Fruit fly (Drosophila melanogaster) whole organism, embryonic: Measurements from ENCODE around the gene CG32668.

Experiments
- CG11456 ChIP-seq: fragments of 200-800 bp; sonication (Bioruptor generic); IDR thresholded peaks from 3 replicates; pipeline ENCODE4 v1.3.6; 2022; ENCODE audit warnings: missing biosample characterization, missing genetic modification characterization
- CG11504 ChIP-seq: fragments of 200-800 bp; sonication (Bioruptor generic); optimal IDR thresholded peaks from 3 replicates; lab custom pipeline; 2019; ENCODE audit warnings: missing biosample characterization, mild to moderate bottlenecking, missing genetic modification characterization, moderate library complexity
- CG14014 ChIP-seq: fragments of 200-800 bp; sonication (Bioruptor generic); IDR thresholded peaks from 2 replicates; pipeline ENCODE4 v1.3.6; 2022; ENCODE audit warnings: missing biosample characterization, missing genetic modification characterization
- CG15601 ChIP-seq: fragments of 200-800 bp; sonication (Bioruptor generic); optimal IDR thresholded peaks from 3 replicates; lab custom pipeline; 2019; ENCODE audit warnings: missing biosample characterization, mild to moderate bottlenecking, missing genetic modification characterization, moderate library complexity
- CG17612 ChIP-seq: fragments of 200-800 bp; sonication (Bioruptor generic); IDR thresholded peaks from 2 replicates; pipeline ENCODE4 v1.3.6; 2022; ENCODE audit warnings: missing biosample characterization, missing genetic modification characterization
- CG18476 ChIP-seq: fragments of 200-800 bp; sonication (Bioruptor generic); optimal IDR thresholded peaks from 2 replicates; lab custom pipeline; 2016; ENCODE audit warnings: missing biosample characterization, mild to moderate bottlenecking, missing genetic modification characterization
- CG2116 ChIP-seq: fragments of 200-800 bp; sonication (Bioruptor generic); optimal IDR thresholded peaks from 3 replicates; lab custom pipeline; 2018; ENCODE audit warnings: missing biosample characterization, mild to moderate bottlenecking, missing genetic modification characterization
- CG2875 ChIP-seq: fragments of 200-800 bp; sonication (Bioruptor generic); optimal IDR thresholded peaks from 2 replicates; lab custom pipeline; 2017; ENCODE audit warnings: missing biosample characterization, mild to moderate bottlenecking, missing genetic modification characterization, missing genetic modification reagents
- CG32532 ChIP-seq: fragments of 200-800 bp; sonication (Bioruptor generic); IDR thresholded peaks from 2 replicates; pipeline ENCODE4 v1.3.6; 2022; ENCODE audit warnings: missing biosample characterization, missing genetic modification characterization
- CG34224 ChIP-seq: fragments of 200-800 bp; sonication (Bioruptor generic); IDR thresholded peaks from 3 replicates; pipeline ENCODE4 v1.3.6; 2022; ENCODE audit warnings: missing biosample characterization, missing genetic modification characterization; ENCODE audit not compliant: partially characterized antibody
- CG3995 ChIP-seq: fragments of 200-800 bp; sonication (Bioruptor generic); optimal IDR thresholded peaks from 3 replicates; lab custom pipeline; 2016; ENCODE audit warnings: missing biosample characterization, missing genetic modification characterization
- CG5953 ChIP-seq: fragments of 200-800 bp; sonication (Bioruptor generic); IDR thresholded peaks from 2 replicates; pipeline ENCODE4 v1.3.6; 2022; ENCODE audit warnings: missing biosample characterization, missing genetic modification characterization
- CG8290 ChIP-seq, 3 experiments: fragments of 200-800 bp; sonication (Bioruptor generic); optimal IDR thresholded peaks; 2 replicates each; lab custom pipeline; 2016 to 2019; ENCODE audit warnings: missing biosample characterization in 3 of 3, missing genetic modification characterization in 3 of 3, mild to moderate bottlenecking in 2 of 3, moderate library complexity in 1 of 3
- CG8924 ChIP-seq: fragments of 200-800 bp; optimal IDR thresholded peaks from 3 replicates; lab custom pipeline; 2019; ENCODE audit warnings: missing biosample characterization, mild to moderate bottlenecking, missing genetic modification characterization, moderate library complexity
- CG9727 ChIP-seq: fragments of 200-800 bp; sonication (Bioruptor generic); optimal IDR thresholded peaks from 3 replicates; lab custom pipeline; 2017; ENCODE audit warnings: missing biosample characterization, mild to moderate bottlenecking, missing genetic modification characterization
- CG9797 ChIP-seq: fragments of 200-800 bp; sonication (Bioruptor generic); optimal IDR thresholded peaks from 3 replicates; lab custom pipeline; 2018; ENCODE audit warnings: missing biosample characterization, mild to moderate bottlenecking, missing genetic modification characterization
- Camta ChIP-seq: fragments of 200-800 bp; sonication (Bioruptor generic); optimal IDR thresholded peaks from 2 replicates; lab custom pipeline; 2016; ENCODE audit warnings: missing biosample characterization, missing genetic modification characterization
- Chrac-16 ChIP-seq: fragments of 200-800 bp; sonication (Bioruptor generic); optimal IDR thresholded peaks from 3 replicates; lab custom pipeline; 2016; ENCODE audit warnings: missing biosample characterization, missing genetic modification characterization
- CrebB ChIP-seq: fragments of 200-800 bp; sonication (Bioruptor generic); optimal IDR thresholded peaks from 3 replicates; lab custom pipeline; 2018; ENCODE audit warnings: missing biosample characterization, mild to moderate bottlenecking, missing genetic modification characterization
- Ets65A ChIP-seq: fragments of 200-800 bp; sonication (Bioruptor generic); peaks from one replicate; lab custom pipeline; 2016; ENCODE audit warnings: missing biosample characterization, missing genetic modification characterization
- Fer3 ChIP-seq: fragments of 200-800 bp; sonication (Bioruptor generic); optimal IDR thresholded peaks from 2 replicates; lab custom pipeline; 2018; ENCODE audit warnings: missing biosample characterization, mild to moderate bottlenecking, missing genetic modification characterization, moderate library complexity
- HmgZ ChIP-seq: fragments of 200-800 bp; sonication (Bioruptor generic); optimal IDR thresholded peaks from 2 replicates; lab custom pipeline; 2018; ENCODE audit warnings: missing biosample characterization, mild to moderate bottlenecking, missing genetic modification characterization
- Jarid2 ChIP-seq: fragments of 200-800 bp; sonication (Bioruptor generic); optimal IDR thresholded peaks from 3 replicates; lab custom pipeline; 2017; ENCODE audit warnings: mild to moderate bottlenecking, missing biosample characterization, missing genetic modification reagents, missing genetic modification characterization
- Scr ChIP-seq: fragments of 200-800 bp; sonication (Bioruptor generic); IDR thresholded peaks from 2 replicates; pipeline ENCODE4 v1.3.6; 2022; ENCODE audit warnings: missing biosample characterization, missing genetic modification characterization; ENCODE audit not compliant: partially characterized antibody
- Trl ChIP-seq, 3 experiments: fragments of >200 bp in 2 of 3; fragments of 200-800 bp in 1 of 3; sonication (Bioruptor generic) in 1 of 3; optimal IDR thresholded peaks; 2 replicates in 1 of 3; 3 replicates in 2 of 3; lab custom pipeline; 2016 to 2017; ENCODE audit warnings: missing biosample characterization in 1 of 3, missing genetic modification characterization in 1 of 3
- ase ChIP-seq: fragments of 200-800 bp; sonication (Bioruptor generic); IDR thresholded peaks from 3 replicates; pipeline ENCODE4 v1.3.6; 2022; ENCODE audit warnings: missing biosample characterization, missing genetic modification characterization
- bcd ChIP-seq: fragments of 200-800 bp; sonication (Bioruptor generic); optimal IDR thresholded peaks from 2 replicates; lab custom pipeline; 2017; ENCODE audit warnings: missing biosample characterization, mild to moderate bottlenecking, missing genetic modification characterization
- bsh ChIP-seq, 2 experiments: fragments of 200-800 bp; sonication (Bioruptor generic); optimal IDR thresholded peaks; 2 replicates each; lab custom pipeline; 2017 to 2018; ENCODE audit warnings: mild to moderate bottlenecking in 2 of 2, missing biosample characterization in 2 of 2, missing genetic modification characterization in 2 of 2, moderate library complexity in 1 of 2
- corto ChIP-seq: fragments of 200-800 bp; sonication (Bioruptor generic); optimal IDR thresholded peaks from 2 replicates; lab custom pipeline; 2016; ENCODE audit warnings: missing biosample characterization, mild to moderate bottlenecking, missing genetic modification characterization, moderate library complexity
- dpn ChIP-seq, 2 experiments: fragments of 200-800 bp; sonication (Bioruptor generic); optimal IDR thresholded peaks; 3 replicates each; lab custom pipeline; 2016; ENCODE audit warnings: missing biosample characterization in 2 of 2, missing genetic modification characterization in 2 of 2
- en ChIP-seq: fragments of 200-800 bp; sonication (Bioruptor generic); optimal IDR thresholded peaks from 2 replicates; lab custom pipeline; 2016; ENCODE audit warnings: missing biosample characterization, missing genetic modification characterization
- exex ChIP-seq: fragments of 200-800 bp; sonication (Bioruptor generic); optimal IDR thresholded peaks from 4 replicates; lab custom pipeline; 2018; ENCODE audit warnings: missing biosample characterization, mild to moderate bottlenecking, missing genetic modification characterization, moderate library complexity
- gem ChIP-seq: fragments of 200-800 bp; sonication (Bioruptor generic); optimal IDR thresholded peaks from 2 replicates; lab custom pipeline; 2019; ENCODE audit warnings: missing biosample characterization, mild to moderate bottlenecking, missing genetic modification characterization, moderate library complexity
- grau ChIP-seq: fragments of 200-800 bp; optimal IDR thresholded peaks from 3 replicates; lab custom pipeline; 2019; ENCODE audit warnings: missing biosample characterization, mild to moderate bottlenecking, missing genetic modification characterization, moderate library complexity
- ind ChIP-seq: fragments of 200-800 bp; sonication (Bioruptor generic); optimal IDR thresholded peaks from 3 replicates; lab custom pipeline; 2016; ENCODE audit warnings: missing biosample characterization, missing genetic modification characterization
- kni ChIP-seq: fragments of 200-800 bp; sonication (Bioruptor generic); optimal IDR thresholded peaks from 3 replicates; lab custom pipeline; 2017; ENCODE audit warnings: mild to moderate bottlenecking, missing biosample characterization, missing genetic modification reagents, missing genetic modification characterization
- lola ChIP-seq, 3 experiments: fragments of >200 bp in 2 of 3; fragments of 200-800 bp in 1 of 3; sonication (Bioruptor generic) in 1 of 3; optimal IDR thresholded peaks; 2 replicates each; lab custom pipeline; 2017 to 2019; ENCODE audit warnings: missing biosample characterization in 3 of 3, missing genetic modification characterization in 3 of 3, mild to moderate bottlenecking in 1 of 3, moderate library complexity in 1 of 3
- prd ChIP-seq, 3 experiments: fragments of >200 bp in 2 of 3; fragments of 200-800 bp in 1 of 3; sonication (Bioruptor generic) in 1 of 3; optimal IDR thresholded peaks in 2 of 3; IDR thresholded peaks in 1 of 3; 2 replicates in 2 of 3; 3 replicates in 1 of 3; pipeline versions ENCODE4 v1.3.6 to Lab custom; 2017 to 2022; ENCODE audit warnings: missing biosample characterization in 1 of 3, missing genetic modification characterization in 1 of 3
- sc ChIP-seq, 3 experiments: fragments of >200 bp in 2 of 3; fragments of 200-800 bp in 1 of 3; sonication (Bioruptor generic) in 1 of 3; optimal IDR thresholded peaks; 2 replicates in 2 of 3; 3 replicates in 1 of 3; lab custom pipeline; 2017; ENCODE audit warnings: mild to moderate bottlenecking in 1 of 3, missing biosample characterization in 1 of 3, missing genetic modification characterization in 1 of 3, missing genetic modification reagents in 1 of 3
- sima ChIP-seq: fragments of 200-800 bp; sonication (Bioruptor generic); optimal IDR thresholded peaks from 2 replicates; lab custom pipeline; 2016; ENCODE audit warnings: missing biosample characterization, missing genetic modification characterization
- sob ChIP-seq: fragments of 200-800 bp; sonication (Bioruptor generic); IDR thresholded peaks from 2 replicates; pipeline ENCODE4 v1.3.6; 2022; ENCODE audit warnings: missing biosample characterization, missing genetic modification characterization
- ssp ChIP-seq: fragments of 200-800 bp; sonication (Bioruptor generic); IDR thresholded peaks from 2 replicates; pipeline ENCODE4 v1.3.6; 2022; ENCODE audit warnings: missing biosample characterization, missing genetic modification characterization
- sug ChIP-seq: fragments of 200-800 bp; optimal IDR thresholded peaks from 2 replicates; lab custom pipeline; 2019; ENCODE audit warnings: missing biosample characterization, mild to moderate bottlenecking, missing genetic modification characterization, moderate library complexity
- ttk ChIP-seq: fragments of 200-800 bp; sonication (Bioruptor generic); IDR thresholded peaks from 2 replicates; pipeline ENCODE4 v2.1.2; 2022; ENCODE audit warnings: missing biosample characterization, missing genetic modification characterization
- tx ChIP-seq: fragments of 200-800 bp; sonication (Bioruptor generic); optimal IDR thresholded peaks from 2 replicates; lab custom pipeline; 2016; ENCODE audit warnings: missing biosample characterization, missing genetic modification characterization
- z ChIP-seq: fragments of 200-800 bp; sonication (Bioruptor generic); IDR thresholded peaks from 3 replicates; pipeline ENCODE4 v1.3.6; 2022; ENCODE audit warnings: missing biosample characterization, missing genetic modification characterization
- zen ChIP-seq: fragments of 200-800 bp; sonication (Bioruptor generic); optimal IDR thresholded peaks from 3 replicates; lab custom pipeline; 2018; ENCODE audit warnings: missing biosample characterization, mild to moderate bottlenecking, missing genetic modification characterization, moderate library complexity

Gene CG32668

dm6 chrX:11153826-11154510 lies 5.6 kb downstream of the CG32668 start, which contains the start of the genes rtv and Dlic (continued):
- TF ChIP-seq Camta (GFP tag; lab: Kevin White, UChicago) (peak; percentile 14), CG11504 (tag; lab: Kevin White, UChicago) (peak; percentile 44), CG9727 (GFP tag; lab: Kevin White, UChicago) (peak; percentile 24), gem (tag; lab: Kevin White, UChicago) (peak; percentile 20), CG8290 (GFP tag; optimal IDR thresholded peaks at IDR 0.05; lab: Kevin White, UChicago) (peak; percentile 52), CG8290 (tag; optimal IDR thresholded peaks at IDR 0.05; lab: Kevin White, UChicago) (peak; percentile 17 to 23), z (GFP tag; lab: Robert Waterston, UW) (no peak), sug (tag; lab: Kevin White, UChicago) (no peak), Jarid2 (GFP tag; lab: Kevin White, UChicago) (no peak), CG15601 (tag; lab: Kevin White, UChicago) (no peak), bcd (GFP tag; lab: Kevin White, UChicago) (peak; percentile 16), grau (tag; lab: Kevin White, UChicago) (peak; percentile 21), CG17612 (GFP tag; lab: Robert Waterston, UW) (no peak), sc (optimal IDR thresholded peaks at IDR 0.05; lab: Kevin White, UChicago) (no peak), sc (GFP tag; optimal IDR thresholded peaks at IDR 0.05; lab: Kevin White, UChicago) (no peak), ttk (GFP tag; lab: Robert Waterston, UW) (no peak), CG32532 (GFP tag; lab: Robert Waterston, UW) (peak; percentile 48; the same call in 1 of the 2 replicates), CG18476 (GFP tag; lab: Kevin White, UChicago) (no peak), CG34224 (GFP tag; lab: Robert Waterston, UW) (peak; percentile 65; the same call in 2 of the 3 replicates), HmgZ (tag; lab: Kevin White, UChicago) (no peak), CrebB (tag; lab: Kevin White, UChicago) (no peak), sob (GFP tag; lab: Robert Waterston, UW) (no peak), CG2116 (GFP tag; lab: Kevin White, UChicago) (peak; percentile 67), CG2875 (GFP tag; lab: Kevin White, UChicago) (no peak), prd (optimal IDR thresholded peaks at IDR 0.05; lab: Kevin White, UChicago) (no peak), prd (GFP tag; IDR thresholded peaks at IDR 0.05; lab: Robert Waterston, UW) (0 out of 3 replicates have a peak, but pooled peaks have one; percentile 16), CG8924 (peak; percentile 30), bsh (GFP tag; optimal IDR thresholded peaks at IDR 0.05; lab: Kevin White, UChicago) (no peak), tx (GFP tag; lab: Kevin White, UChicago) (peak; percentile 0), ssp (peak; percentile 52), exex (tag; lab: Kevin White, UChicago) (peak; percentile 20), CG11456 (GFP tag; lab: Robert Waterston, UW) (peak; percentile 73; the same call in 2 of the 3 replicates), Chrac-16 (no peak), Scr (GFP tag; lab: Robert Waterston, UW) (peak; percentile 81), CG3995 (GFP tag; lab: Kevin White, UChicago) (peak; percentile 96), CG5953 (no peak), Ets65A (peak; percentile 85), CG14014 (no peak), Fer3 (tag; lab: Kevin White, UChicago) (no peak), kni (no peak), CG9797 (GFP tag; lab: Kevin White, UChicago) (peak; percentile 86), corto (GFP tag; lab: Kevin White, UChicago) (no peak), en (GFP tag; lab: Kevin White, UChicago) (no peak), ind (GFP tag; lab: Kevin White, UChicago) (peak; percentile 25), zen (peak; percentile 38), lola (GFP tag; optimal IDR thresholded peaks at IDR 0.05; lab: Kevin White, UChicago) (no peak), dpn (GFP tag; optimal IDR thresholded peaks at IDR 0.05; lab: Kevin White, UChicago) (peak; percentile 8 to 30), ase (GFP tag; lab: Robert Waterston, UW) (no peak), Trl (optimal IDR thresholded peaks at IDR 0.05; lab: Kevin White, UChicago) (no peak), Trl (GFP tag; optimal IDR thresholded peaks at IDR 0.05; lab: Kevin White, UChicago) (peak; percentile 10), sima (GFP tag; lab: Kevin White, UChicago) (no peak)
